Fruit fly (Drosophila melanogaster) whole organism, pupa: ENCODE data around the gene CG31088.

Experiments used
- CG10348 ChIP-seq: fragments of 200-800 bp; sonication (Bioruptor generic); IDR thresholded peaks from 2 replicates; pipeline ENCODE4 v1.3.6; 2022; ENCODE audit warnings: missing biosample characterization, missing genetic modification characterization
- CG15710 ChIP-seq: fragments of 200-800 bp; sonication (Bioruptor generic); optimal IDR thresholded peaks from 2 replicates; lab custom pipeline; 2018; ENCODE audit warnings: missing biosample characterization, mild to moderate bottlenecking, missing genetic modification characterization, moderate library complexity
- CG8159 ChIP-seq: fragments of 200-800 bp; sonication (Bioruptor generic); optimal IDR thresholded peaks from 3 replicates; lab custom pipeline; 2018; ENCODE audit warnings: missing biosample characterization, mild to moderate bottlenecking, missing genetic modification characterization, moderate library complexity
- CG9948 ChIP-seq: fragments of 200-800 bp; sonication (Bioruptor generic); optimal IDR thresholded peaks from 2 replicates; lab custom pipeline; 2018; ENCODE audit warnings: missing biosample characterization, mild to moderate bottlenecking, missing genetic modification characterization, moderate library complexity
- D1 ChIP-seq: fragments of 200-800 bp; sonication (Bioruptor generic); optimal IDR thresholded peaks from 2 replicates; lab custom pipeline; 2018; ENCODE audit warnings: missing biosample characterization, mild to moderate bottlenecking, missing genetic modification characterization, moderate library complexity
- Ets98B ChIP-seq: fragments of 200-800 bp; sonication (Bioruptor generic); IDR thresholded peaks from 2 replicates; pipeline ENCODE4 v1.3.6; 2022; ENCODE audit warnings: missing biosample characterization, missing genetic modification characterization
- Pif1A ChIP-seq: fragments of 200-800 bp; sonication (Bioruptor generic); optimal IDR thresholded peaks from 3 replicates; lab custom pipeline; 2016; ENCODE audit warnings: missing biosample characterization, missing genetic modification characterization
- rn ChIP-seq: fragments of 200-800 bp; sonication (Bioruptor generic); IDR thresholded peaks from 2 replicates; pipeline ENCODE4 v1.3.6; 2022; ENCODE audit warnings: missing biosample characterization, missing genetic modification characterization

- TF ChIP-seq D1 (tag; lab: Kevin White, UChicago) (no peak), CG10348 (no peak), CG15710 (no peak), rn (GFP tag; lab: Robert Waterston, UW) (no peak), Ets98B (no peak), Pif1A (GFP tag; lab: Kevin White, UChicago) (no peak), CG9948 (tag; lab: Kevin White, UChicago) (no peak), CG8159 (no peak)
Measured at dm6 chr3R:15925329-15925728, 25.4 kb downstream of the CG31088 start, which contains the start of gene CG34276.
